Fruit fly (Drosophila melanogaster) whole organism, embryonic: ENCODE results near the gene Tssk.

Experiments
- CG11560 ChIP-seq: fragments of 200-800 bp; sonication (Bioruptor generic); IDR thresholded peaks from 3 replicates; pipeline ENCODE4 v1.3.6; 2022; ENCODE audit warnings: missing biosample characterization, missing genetic modification characterization
- CG8924 ChIP-seq: fragments of 200-800 bp; optimal IDR thresholded peaks from 3 replicates; lab custom pipeline; 2019; ENCODE audit warnings: missing biosample characterization, mild to moderate bottlenecking, missing genetic modification characterization, moderate library complexity
- HHEX ChIP-seq: fragments of 200-800 bp; sonication (Bioruptor generic); optimal IDR thresholded peaks from 3 replicates; lab custom pipeline; 2017; ENCODE audit warnings: missing biosample characterization, mild to moderate bottlenecking, missing genetic modification characterization, missing genetic modification reagents
- Hmx ChIP-seq: fragments of 200-800 bp; sonication (Bioruptor generic); optimal IDR thresholded peaks from 2 replicates; lab custom pipeline; 2016; ENCODE audit warnings: missing biosample characterization, missing genetic modification characterization
- Jarid2 ChIP-seq: fragments of 200-800 bp; sonication (Bioruptor generic); optimal IDR thresholded peaks from 3 replicates; lab custom pipeline; 2017; ENCODE audit warnings: mild to moderate bottlenecking, missing biosample characterization, missing genetic modification reagents, missing genetic modification characterization
- Rfx ChIP-seq: fragments of 200-800 bp; sonication (Bioruptor generic); IDR thresholded peaks from 2 replicates; pipeline ENCODE4 v1.3.6; 2022; ENCODE audit warnings: missing biosample characterization, missing genetic modification characterization
- abd-A ChIP-seq: fragments of 200-800 bp; sonication (Bioruptor generic); optimal IDR thresholded peaks from 3 replicates; lab custom pipeline; 2019; ENCODE audit warnings: missing biosample characterization, mild to moderate bottlenecking, missing genetic modification characterization, moderate library complexity
- cad ChIP-seq: fragments of >200 bp; optimal IDR thresholded peaks from 2 replicates; lab custom pipeline; 2017; ENCODE audit warnings: missing biosample characterization, missing genetic modification characterization
- dati ChIP-seq: fragments of 200-800 bp; sonication (Bioruptor generic); IDR thresholded peaks from 2 replicates; pipeline ENCODE4 v1.3.6; 2022; ENCODE audit warnings: missing biosample characterization, missing genetic modification characterization
- emc ChIP-seq: fragments of 200-800 bp; sonication (Bioruptor generic); optimal IDR thresholded peaks from 2 replicates; lab custom pipeline; 2016; ENCODE audit warnings: missing biosample characterization, missing genetic modification characterization
- slou ChIP-seq: fragments of 200-800 bp; sonication (Bioruptor generic); optimal IDR thresholded peaks from 3 replicates; lab custom pipeline; 2016; ENCODE audit warnings: missing biosample characterization, missing genetic modification characterization
- stc ChIP-seq: fragments of 200-800 bp; sonication (Bioruptor generic); IDR thresholded peaks from 2 replicates; pipeline ENCODE4 v1.3.6; 2022; ENCODE audit warnings: missing biosample characterization, missing genetic modification characterization

- TF ChIP-seq slou (GFP tag; lab: Kevin White, UChicago) (peak; percentile 74), stc (GFP tag; lab: Robert Waterston, UW) (peak; percentile 90), CG11560 (tag; lab: Robert Waterston, UW) (peak; percentile 81), emc (GFP tag; lab: Kevin White, UChicago) (peak; percentile 54), Rfx (GFP tag; lab: Robert Waterston, UW) (peak; percentile 92), HHEX (peak; percentile 94), abd-A (tag; lab: Kevin White, UChicago) (peak; percentile 65), Hmx (GFP tag; lab: Kevin White, UChicago) (peak; percentile 93), Jarid2 (GFP tag; lab: Kevin White, UChicago) (peak; percentile 79), cad (GFP tag; lab: Kevin White, UChicago) (no peak), dati (GFP tag; lab: Robert Waterston, UW) (peak; percentile 40; the same call in 1 of the 2 replicates), CG8924 (tag; lab: Kevin White, UChicago) (peak; percentile 96)
Observed at dm6 chr3R:18573699-18574259, 24.7 kb upstream of the Tssk start.
